Fruit fly (Drosophila melanogaster) whole organism, embryonic: ENCODE results near the gene dock.

Experiments
- BEAF-32 ChIP-seq: fragments of 200-800 bp; sonication (Bioruptor generic); optimal IDR thresholded peaks from 3 replicates; lab custom pipeline; 2017; ENCODE audit warnings: missing biosample characterization, missing genetic modification characterization, mild to moderate bottlenecking, moderate library complexity, missing genetic modification reagents
- C15 ChIP-seq: fragments of 200-800 bp; sonication (Bioruptor generic); IDR thresholded peaks from 3 replicates; pipeline ENCODE4 v1.3.6; 2022; ENCODE audit warnings: missing biosample characterization, missing genetic modification characterization
- CG1024 ChIP-seq: fragments of 200-800 bp; sonication (Bioruptor generic); IDR thresholded peaks from 2 replicates; pipeline ENCODE4 v1.3.6; 2022; ENCODE audit warnings: missing biosample characterization, missing genetic modification characterization
- CG10543 ChIP-seq: fragments of 200-800 bp; sonication (Bioruptor generic); optimal IDR thresholded peaks from 3 replicates; lab custom pipeline; 2017; ENCODE audit warnings: missing biosample characterization, mild to moderate bottlenecking, missing genetic modification characterization, moderate library complexity
- CG12071 ChIP-seq: fragments of 200-800 bp; sonication (Bioruptor generic); optimal IDR thresholded peaks from 3 replicates; lab custom pipeline; 2018; ENCODE audit warnings: missing biosample characterization, mild to moderate bottlenecking, missing genetic modification characterization
- CG13775 ChIP-seq: fragments of 200-800 bp; sonication (Bioruptor generic); optimal IDR thresholded peaks from 3 replicates; lab custom pipeline; 2017; ENCODE audit warnings: missing biosample characterization, mild to moderate bottlenecking, missing genetic modification characterization
- CG14050 ChIP-seq: fragments of 200-800 bp; sonication (Bioruptor generic); IDR thresholded peaks from 3 replicates; pipeline ENCODE4 v1.3.6; 2022; ENCODE audit warnings: missing biosample characterization, missing genetic modification characterization
- CG2199 ChIP-seq: fragments of 200-800 bp; sonication (Bioruptor generic); IDR thresholded peaks from 3 replicates; pipeline ENCODE4 v1.3.6; 2022; ENCODE audit warnings: missing biosample characterization, missing genetic modification characterization
- CG30431 ChIP-seq: fragments of 200-800 bp; sonication (Bioruptor generic); optimal IDR thresholded peaks from 2 replicates; lab custom pipeline; 2017; ENCODE audit warnings: missing biosample characterization, missing genetic modification characterization
- CG3407 ChIP-seq: fragments of 200-800 bp; sonication (Bioruptor generic); optimal IDR thresholded peaks from 2 replicates; lab custom pipeline; 2018; ENCODE audit warnings: missing biosample characterization, mild to moderate bottlenecking, missing genetic modification characterization
- CG43689 ChIP-seq: fragments of 200-800 bp; sonication (Bioruptor generic); IDR thresholded peaks from 2 replicates; pipeline ENCODE4 v1.3.6; 2022; ENCODE audit warnings: missing biosample characterization, missing genetic modification characterization
- CG4617 ChIP-seq: fragments of 200-800 bp; sonication (Bioruptor generic); optimal IDR thresholded peaks from 3 replicates; lab custom pipeline; 2016; ENCODE audit warnings: missing biosample characterization, missing genetic modification characterization, borderline replicate concordance
- CG6683 ChIP-seq: fragments of 200-800 bp; sonication (Bioruptor generic); optimal IDR thresholded peaks from 2 replicates; lab custom pipeline; 2017; ENCODE audit warnings: missing biosample characterization, mild to moderate bottlenecking, missing genetic modification characterization, missing genetic modification reagents
- CG8944 ChIP-seq: fragments of 200-800 bp; sonication (Bioruptor generic); optimal IDR thresholded peaks from 3 replicates; lab custom pipeline; 2016; ENCODE audit warnings: missing biosample characterization, missing genetic modification characterization
- CG9609 ChIP-seq: fragments of 200-800 bp; sonication (Bioruptor generic); optimal IDR thresholded peaks from 3 replicates; lab custom pipeline; 2016; ENCODE audit warnings: missing biosample characterization, missing genetic modification characterization
- D19A ChIP-seq: fragments of 200-800 bp; optimal IDR thresholded peaks from 3 replicates; lab custom pipeline; 2019; ENCODE audit warnings: missing biosample characterization, mild to moderate bottlenecking, missing genetic modification characterization, moderate library complexity
- Dfd ChIP-seq, 2 experiments: fragments of >200 bp; optimal IDR thresholded peaks; 2 replicates each; lab custom pipeline; 2017; ENCODE audit warnings: missing biosample characterization in 2 of 2, missing genetic modification characterization in 2 of 2
- Eip74EF ChIP-seq, 2 experiments: fragments of 200-800 bp in 1 of 2; fragments of >200 bp in 1 of 2; sonication (Bioruptor generic) in 1 of 2; optimal IDR thresholded peaks; 2 replicates each; lab custom pipeline; 2017 to 2019; ENCODE audit warnings: missing biosample characterization in 2 of 2, missing genetic modification characterization in 2 of 2, mild to moderate bottlenecking in 1 of 2, moderate library complexity in 1 of 2
- Fer2 ChIP-seq: fragments of 200-800 bp; sonication (Bioruptor generic); optimal IDR thresholded peaks from 2 replicates; lab custom pipeline; 2018; ENCODE audit warnings: missing biosample characterization, mild to moderate bottlenecking, missing genetic modification characterization, moderate library complexity
- Gsc ChIP-seq: fragments of 200-800 bp; sonication (Bioruptor generic); IDR thresholded peaks from 2 replicates; pipeline ENCODE4 v1.3.6; 2022; ENCODE audit warnings: missing biosample characterization, missing genetic modification characterization
- HLHmδ ChIP-seq: fragments of 200-800 bp; sonication (Bioruptor generic); optimal IDR thresholded peaks from 2 replicates; lab custom pipeline; 2018; ENCODE audit warnings: missing biosample characterization, mild to moderate bottlenecking, missing genetic modification characterization, moderate library complexity
- HmgD ChIP-seq: fragments of 200-800 bp; sonication (Bioruptor generic); optimal IDR thresholded peaks from 3 replicates; lab custom pipeline; 2016; ENCODE audit warnings: missing biosample characterization, missing genetic modification characterization
- Hmr ChIP-seq: fragments of 200-800 bp; sonication (Bioruptor generic); optimal IDR thresholded peaks from 3 replicates; lab custom pipeline; 2017; ENCODE audit warnings: mild to moderate bottlenecking, missing biosample characterization, missing genetic modification reagents, missing genetic modification characterization
- Hr39 ChIP-seq: fragments of >200 bp; optimal IDR thresholded peaks from 2 replicates; lab custom pipeline; 2017
- NC2β ChIP-seq: fragments of 200-800 bp; sonication (Bioruptor generic); optimal IDR thresholded peaks from 2 replicates; lab custom pipeline; 2016; ENCODE audit warnings: missing biosample characterization, missing genetic modification characterization
- Nf-YB ChIP-seq: fragments of 200-800 bp; sonication (Bioruptor generic); optimal IDR thresholded peaks from 3 replicates; lab custom pipeline; 2019; ENCODE audit warnings: missing biosample characterization, mild to moderate bottlenecking, missing genetic modification characterization, moderate library complexity
- Ravus ChIP-seq: fragments of 200-800 bp; sonication (Bioruptor generic); IDR thresholded peaks from 2 replicates; pipeline ENCODE4 v1.3.6; 2022; ENCODE audit warnings: missing biosample characterization, missing genetic modification characterization
- Scr ChIP-seq: fragments of 200-800 bp; sonication (Bioruptor generic); IDR thresholded peaks from 2 replicates; pipeline ENCODE4 v1.3.6; 2022; ENCODE audit warnings: missing biosample characterization, missing genetic modification characterization; ENCODE audit not compliant: partially characterized antibody
- Sry-δ ChIP-seq: fragments of 200-800 bp; sonication (Bioruptor generic); optimal IDR thresholded peaks from 2 replicates; lab custom pipeline; 2016; ENCODE audit warnings: missing biosample characterization, missing genetic modification characterization
- Xrp1 ChIP-seq: fragments of 200-800 bp; sonication (Bioruptor generic); IDR thresholded peaks from 2 replicates; pipeline ENCODE4 v1.3.6; 2022; ENCODE audit warnings: missing biosample characterization, missing genetic modification characterization
- amos ChIP-seq: fragments of 200-800 bp; sonication (Bioruptor generic); IDR thresholded peaks from 2 replicates; pipeline ENCODE4 v1.3.6; 2022; ENCODE audit warnings: missing biosample characterization, missing genetic modification characterization; ENCODE audit not compliant: partially characterized antibody
- ato ChIP-seq: fragments of 200-800 bp; sonication (Bioruptor generic); IDR thresholded peaks from 2 replicates; pipeline ENCODE4 v1.3.6; 2022; ENCODE audit warnings: missing biosample characterization, missing genetic modification characterization; ENCODE audit not compliant: partially characterized antibody
- chinmo ChIP-seq: fragments of 200-800 bp; sonication (Bioruptor generic); IDR thresholded peaks from 4 replicates; pipeline ENCODE4 v1.3.6; 2022; ENCODE audit warnings: missing biosample characterization, missing genetic modification characterization; ENCODE audit not compliant: partially characterized antibody
- fd64A ChIP-seq: fragments of 200-800 bp; sonication (Bioruptor generic); optimal IDR thresholded peaks from 3 replicates; lab custom pipeline; 2018; ENCODE audit warnings: missing biosample characterization, mild to moderate bottlenecking, missing genetic modification characterization
- grau ChIP-seq: fragments of 200-800 bp; optimal IDR thresholded peaks from 3 replicates; lab custom pipeline; 2019; ENCODE audit warnings: missing biosample characterization, mild to moderate bottlenecking, missing genetic modification characterization, moderate library complexity
- grn ChIP-seq: fragments of 200-800 bp; sonication (Bioruptor generic); optimal IDR thresholded peaks from 3 replicates; lab custom pipeline; 2017; ENCODE audit warnings: missing biosample characterization, missing genetic modification characterization
- hb ChIP-seq: fragments of 200-800 bp; sonication (Bioruptor generic); IDR thresholded peaks from 3 replicates; pipeline ENCODE4 v1.3.6; 2022; ENCODE audit warnings: missing biosample characterization, missing genetic modification characterization; ENCODE audit not compliant: partially characterized antibody
- lola ChIP-seq, 3 experiments: fragments of >200 bp in 2 of 3; fragments of 200-800 bp in 1 of 3; sonication (Bioruptor generic) in 1 of 3; optimal IDR thresholded peaks; 2 replicates each; lab custom pipeline; 2017 to 2019; ENCODE audit warnings: missing biosample characterization in 3 of 3, missing genetic modification characterization in 3 of 3, mild to moderate bottlenecking in 1 of 3, moderate library complexity in 1 of 3
- nmo ChIP-seq: fragments of 200-800 bp; sonication (Bioruptor generic); optimal IDR thresholded peaks from 2 replicates; lab custom pipeline; 2018; ENCODE audit warnings: missing biosample characterization, mild to moderate bottlenecking, missing genetic modification characterization, moderate library complexity
- pan ChIP-seq, 4 experiments: fragments of >200 bp in 3 of 4; fragments of 200-800 bp in 1 of 4; sonication (Bioruptor generic) in 1 of 4; optimal IDR thresholded peaks in 3 of 4; IDR thresholded peaks in 1 of 4; 2 replicates each; pipeline versions ENCODE4 v1.3.6 to Lab custom; 2017 to 2022; ENCODE audit warnings: missing biosample characterization in 2 of 4, missing genetic modification characterization in 2 of 4, mixed read lengths in 1 of 4
- pb ChIP-seq: fragments of 200-800 bp; sonication (Bioruptor generic); optimal IDR thresholded peaks from 3 replicates; lab custom pipeline; 2016; ENCODE audit warnings: missing biosample characterization, missing genetic modification characterization
- pho ChIP-seq: fragments of 200-800 bp; sonication (Bioruptor generic); optimal IDR thresholded peaks from 2 replicates; lab custom pipeline; 2016; ENCODE audit warnings: missing biosample characterization, missing genetic modification characterization
- phol ChIP-seq: fragments of 200-800 bp; sonication (Bioruptor generic); optimal IDR thresholded peaks from 3 replicates; lab custom pipeline; 2018; ENCODE audit warnings: missing biosample characterization, mild to moderate bottlenecking, missing genetic modification characterization, moderate library complexity
- scrt ChIP-seq: fragments of 200-800 bp; sonication (Bioruptor generic); optimal IDR thresholded peaks from 2 replicates; lab custom pipeline; 2018; ENCODE audit warnings: missing biosample characterization, mild to moderate bottlenecking, missing genetic modification characterization, moderate library complexity
- tna ChIP-seq: fragments of 200-800 bp; sonication (Bioruptor generic); IDR thresholded peaks from 2 replicates; pipeline ENCODE4 v1.3.6; 2022; ENCODE audit warnings: missing biosample characterization, missing genetic modification characterization; ENCODE audit not compliant: partially characterized antibody
- vnd ChIP-seq: fragments of 200-800 bp; sonication (Bioruptor generic); IDR thresholded peaks from 3 replicates; pipeline ENCODE4 v1.3.6; 2022; ENCODE audit warnings: missing biosample characterization, missing genetic modification characterization; ENCODE audit not compliant: partially characterized antibody
- yki ChIP-seq: fragments of >200 bp; optimal IDR thresholded peaks from 3 replicates; lab custom pipeline; 2018
- z ChIP-seq: fragments of 200-800 bp; sonication (Bioruptor generic); IDR thresholded peaks from 3 replicates; pipeline ENCODE4 v1.3.6; 2022; ENCODE audit warnings: missing biosample characterization, missing genetic modification characterization

The dock gene

DNA sequence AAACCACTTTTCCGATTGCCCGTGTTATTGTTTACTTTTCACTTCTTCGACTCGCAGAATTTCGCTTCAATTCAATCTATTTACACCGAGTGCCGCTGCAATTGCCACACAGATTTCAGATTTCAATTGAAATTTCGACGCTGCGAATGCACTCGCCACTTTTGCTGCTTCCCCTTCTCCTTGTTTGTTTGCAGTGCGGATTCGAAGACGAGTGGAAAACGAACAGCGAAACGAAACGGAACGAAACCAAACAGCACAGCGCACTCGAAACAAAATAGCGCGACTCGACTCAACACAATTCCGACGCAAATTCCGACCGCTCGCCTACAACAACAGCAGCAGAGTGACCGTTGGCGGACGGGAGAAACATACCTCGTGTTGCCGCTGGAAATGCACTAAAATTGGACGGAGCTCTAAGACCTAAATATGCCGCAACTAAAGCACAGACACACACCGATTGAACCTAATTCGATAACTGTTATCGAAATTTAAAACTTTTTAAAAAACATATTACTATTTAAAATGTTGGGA, 25.0 kb downstream of the dock start, which contains the start of gene drongo (continued):
- TF ChIP-seq Nf-YB (peak; percentile 1), ato (GFP tag; lab: Robert Waterston, UW) (no peak), grau (tag; lab: Kevin White, UChicago) (peak; percentile 25), Fer2 (tag; lab: Kevin White, UChicago) (no peak), CG4617 (GFP tag; lab: Kevin White, UChicago) (peak; percentile 4), CG8944 (GFP tag; lab: Kevin White, UChicago) (no peak), Xrp1 (0 out of 2 replicates have a peak, but pooled peaks have one; percentile 30), CG6683 (GFP tag; lab: Kevin White, UChicago) (no peak), lola (GFP tag; optimal IDR thresholded peaks at IDR 0.05; lab: Kevin White, UChicago) (no peak), scrt (GFP tag; lab: Kevin White, UChicago) (peak; percentile 45), CG10543 (peak; percentile 76), CG12071 (GFP tag; lab: Kevin White, UChicago) (peak; percentile 38), NC2β (peak; percentile 53), CG9609 (peak; percentile 2), CG2199 (GFP tag; lab: Robert Waterston, UW) (peak; percentile 73; the same call in 1 of the 3 replicates), tna (GFP tag; lab: Robert Waterston, UW) (peak; percentile 50; the same call in 1 of the 2 replicates), D19A (peak; percentile 2), Eip74EF (GFP tag; optimal IDR thresholded peaks at IDR 0.05; lab: Kevin White, UChicago) (peak in 1 of 2 experiments; percentile 10), BEAF-32 (GFP tag; lab: Kevin White, UChicago) (peak; percentile 62), Hmr (GFP tag; lab: Kevin White, UChicago) (peak; percentile 81), Sry-δ (GFP tag; lab: Kevin White, UChicago) (peak; percentile 61), Gsc (GFP tag; lab: Robert Waterston, UW) (no peak), CG30431 (no peak), CG14050 (GFP tag; lab: Robert Waterston, UW) (no peak; the same call in 2 of the 3 replicates), fd64A (GFP tag; lab: Kevin White, UChicago) (peak; percentile 45), grn (no peak), Hr39 (lab: Kevin White, UChicago) (no peak), CG43689 (GFP tag; lab: Robert Waterston, UW) (0 out of 2 replicates have a peak, but pooled peaks have one; percentile 10), phol (tag; lab: Kevin White, UChicago) (peak; percentile 37), pb (GFP tag; lab: Kevin White, UChicago) (peak; percentile 29), HmgD (GFP tag; lab: Kevin White, UChicago) (peak; percentile 67), Ravus (no peak), amos (peak; percentile 58; the same call in 1 of the 2 replicates), Dfd (GFP tag; optimal IDR thresholded peaks at IDR 0.05; lab: Kevin White, UChicago) (no peak), CG13775 (GFP tag; lab: Kevin White, UChicago) (no peak), hb (GFP tag; lab: Robert Waterston, UW) (no peak), CG1024 (GFP tag; lab: Robert Waterston, UW) (0 out of 2 replicates have a peak, but pooled peaks have one; percentile 6), nmo (GFP tag; lab: Kevin White, UChicago) (peak; percentile 63), pan (optimal IDR thresholded peaks at IDR 0.05; lab: Kevin White, UChicago) (no peak), pan (GFP tag; optimal IDR thresholded peaks at IDR 0.05 in 1 of 2, IDR thresholded peaks at IDR 0.05 in 1 of 2) (no peak), pho (GFP tag; lab: Kevin White, UChicago) (peak; percentile 37), Scr (GFP tag; lab: Robert Waterston, UW) (no peak; the same call in none of the 2 replicates), CG3407 (peak; percentile 5), z (GFP tag; lab: Robert Waterston, UW) (no peak), vnd (GFP tag; lab: Robert Waterston, UW) (no peak), yki (lab: Kevin White, UChicago) (no peak), C15 (GFP tag; lab: Robert Waterston, UW) (no peak), chinmo (GFP tag; lab: Robert Waterston, UW) (peak; percentile 87), HLHmδ (GFP tag; lab: Kevin White, UChicago) (peak; percentile 90)
